Worm (Caenorhabditis elegans): ENCODE results near the gene srv-10.

- TF ChIP-seq mab-5 (tag; optimal IDR thresholded peaks at IDR 0.05) (no peak), alr-1 (tag; optimal IDR thresholded peaks at IDR 0.05) (no peak), ceh-16 (tag; optimal IDR thresholded peaks at IDR 0.05) (no peak)
Measured at ce11 chrV:13414585-13414984, 9.1 kb upstream of the srv-10 start, which contains the start of gene cut-2.

Measured in whole organism, L2 larva.